Fruit fly (Drosophila melanogaster): ENCODE results near the gene Tomosyn.
A peak's percentile ranks its signal among the peaks of the same experiment; 100 is the strongest.

Gene Tomosyn

dm6 chrX:12611536-12612458 is 19.6 kb upstream of the Tomosyn start, which contains the start of the genes CG1463 and Fpgs1:
CG1463 (minus strand) TSS chrX:12611667.
Fpgs1 (plus strand) TSS chrX:12611867.
- TF ChIP-seq noc (tag; optimal IDR thresholded peaks at IDR 0.05) = no peak

dm6 chrX:12613248-12613805 is 18.1 kb upstream of the Tomosyn start:
- TF ChIP-seq noc (tag; optimal IDR thresholded peaks at IDR 0.05) = peak; percentile 77

- no peak for TF ChIP-seq noc (tag; optimal IDR thresholded peaks at IDR 0.05)
Observed at dm6 chrX:12615752-12616366, 15.5 kb upstream of the Tomosyn start, which contains the start of gene CG11085. CG11085 (plus strand) TSS chrX:12616316.

dm6 chrX:12621640-12622039 is 9.8 kb upstream of the Tomosyn start:
- no peak for TF ChIP-seq noc (tag; optimal IDR thresholded peaks at IDR 0.05)

- TF ChIP-seq noc (tag; optimal IDR thresholded peaks at IDR 0.05) = no peak
Observed at dm6 chrX:12623992-12624391, 7.4 kb upstream of the Tomosyn start, which contains the start of gene CG15728. CG15728 (plus strand) TSS chrX:12624292.

- no peak for TF ChIP-seq noc (tag; optimal IDR thresholded peaks at IDR 0.05)
Observed at dm6 chrX:12625594-12626274, 5.7 kb upstream of the Tomosyn start.

dm6 chrX:12629564-12629963 is 1.8 kb upstream of the Tomosyn start, which contains the start of the genes Aven and CG2540:
Aven (minus strand) TSS chrX:12629640.
CG2540 (plus strand) TSS chrX:12629878.
- peak; percentile 89 for TF ChIP-seq noc (tag; optimal IDR thresholded peaks at IDR 0.05)

- no peak for TF ChIP-seq noc (tag; optimal IDR thresholded peaks at IDR 0.05)
Observed at dm6 chrX:12632157-12632422, 685 bp downstream of the Tomosyn start.

dm6 chrX:12633204-12633603 is 1.8 kb downstream of the Tomosyn start:
- no peak for TF ChIP-seq noc (tag; optimal IDR thresholded peaks at IDR 0.05)

dm6 chrX:12633992-12634391 is 2.6 kb downstream of the Tomosyn start:
- TF ChIP-seq noc (tag; optimal IDR thresholded peaks at IDR 0.05) = no peak

- no peak for TF ChIP-seq noc (tag; optimal IDR thresholded peaks at IDR 0.05)
Observed at dm6 chrX:12645361-12645760, 14.0 kb downstream of the Tomosyn start.

- no peak for TF ChIP-seq noc (tag; optimal IDR thresholded peaks at IDR 0.05)
Observed at dm6 chrX:12651613-12652012, 20.2 kb downstream of the Tomosyn start.

- TF ChIP-seq noc (tag; optimal IDR thresholded peaks at IDR 0.05) = no peak
Observed at dm6 chrX:12653574-12653973, 22.2 kb downstream of the Tomosyn start, which contains the start of gene CkIalpha. CkIalpha (plus strand) TSS chrX:12653626.

- TF ChIP-seq noc (tag; optimal IDR thresholded peaks at IDR 0.05) = peak; percentile 14
Observed at dm6 chrX:12654288-12654729, 22.9 kb downstream of the Tomosyn start.

dm6 chrX:12658400-12658998 is 27.1 kb downstream of the Tomosyn start:
- no peak for TF ChIP-seq noc (tag; optimal IDR thresholded peaks at IDR 0.05)
